Worm (Caenorhabditis elegans) whole organism, L2 larva: ENCODE measurements around the gene Y116F11B.6.

Experiments
- alr-1 ChIP-seq: fragments of 150-350 bp; optimal IDR thresholded peaks from 2 replicates; lab custom pipeline; 2014; ENCODE audit warnings: missing biosample characterization, missing genetic modification characterization
- aly-2 ChIP-seq: fragments of 150-350 bp; optimal IDR thresholded peaks from 2 replicates; lab custom pipeline; 2014; ENCODE audit warnings: missing biosample characterization, missing genetic modification characterization
- nhr-129 ChIP-seq: fragments of 150-350 bp; optimal IDR thresholded peaks from 2 replicates; lab custom pipeline; 2014; ENCODE audit warnings: missing biosample characterization, missing genetic modification characterization

DNA sequence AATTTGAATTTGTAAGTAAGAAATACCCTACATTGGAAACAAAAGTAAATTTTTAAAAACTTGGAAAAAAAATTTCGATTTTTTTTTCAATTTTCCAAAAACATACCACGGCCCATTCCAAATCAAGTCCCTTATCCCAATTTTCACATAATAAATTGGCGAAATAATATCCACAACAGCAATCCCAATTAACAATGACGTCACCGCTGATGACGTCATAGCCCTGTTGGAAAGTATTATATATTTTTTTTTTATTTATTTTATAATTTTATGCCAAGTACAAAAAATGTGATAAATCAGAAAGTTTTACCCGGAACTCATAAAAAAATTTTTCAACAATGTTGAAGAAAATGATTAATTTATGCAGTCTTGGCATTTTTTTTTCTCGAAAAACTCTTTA, 7.8 kb upstream of the Y116F11B.6 start:
- no peak for TF ChIP-seq alr-1 (tag; lab: Kevin White, UChicago)
- no peak for TF ChIP-seq aly-2 (tag; lab: Kevin White, UChicago)
- no peak for TF ChIP-seq nhr-129 (tag; lab: Kevin White, UChicago)
